Fruit fly (Drosophila melanogaster): ENCODE measurements around the gene Arr2.
A peak's percentile ranks its signal among the peaks of the same experiment; 100 is the strongest.

Gene Arr2

dm6 chr3L:8655217-8655896, 6.6 kb upstream of the Arr2 start (continued):
- TF ChIP-seq bcd (GFP tag; optimal IDR thresholded peaks at IDR 0.05): no peak
- TF ChIP-seq CG9932 (GFP tag; IDR thresholded peaks at IDR 0.05): peak; percentile 46; the same call in 1 of the 2 replicates
- no peak for TF ChIP-seq CG12155 (GFP tag; optimal IDR thresholded peaks at IDR 0.05)
- TF ChIP-seq CG13296 (GFP tag; optimal IDR thresholded peaks at IDR 0.05): no peak
- no peak for TF ChIP-seq p53 (GFP tag; optimal IDR thresholded peaks at IDR 0.05)
- no peak for TF ChIP-seq CG18764 (GFP tag; optimal IDR thresholded peaks at IDR 0.05)
- peak; percentile 10 for TF ChIP-seq mam (GFP tag; optimal IDR thresholded peaks at IDR 0.05)
- no peak for TF ChIP-seq CG17829 (tag; optimal IDR thresholded peaks at IDR 0.05)
- no peak for TF ChIP-seq CG18599 (GFP tag; optimal IDR thresholded peaks at IDR 0.05)
- TF ChIP-seq CG12219 (GFP tag; optimal IDR thresholded peaks at IDR 0.05): no peak
- TF ChIP-seq btn (GFP tag; optimal IDR thresholded peaks at IDR 0.05): no peak
- no peak for TF ChIP-seq eyg (GFP tag; optimal IDR thresholded peaks at IDR 0.05)
- TF ChIP-seq Hmr (GFP tag; optimal IDR thresholded peaks at IDR 0.05): no peak
- TF ChIP-seq Camta (GFP tag; optimal IDR thresholded peaks at IDR 0.05): no peak
- peak; percentile 35; the same call in 1 of the 2 replicates for TF ChIP-seq CG9215 (GFP tag; IDR thresholded peaks at IDR 0.05)
- no peak for TF ChIP-seq CG10979 (tag; optimal IDR thresholded peaks at IDR 0.05)
- TF ChIP-seq CG14710 (tag; optimal IDR thresholded peaks at IDR 0.05): no peak
- TF ChIP-seq Optix (GFP tag; IDR thresholded peaks at IDR 0.05): no peak
- TF ChIP-seq CG3281 (GFP tag; optimal IDR thresholded peaks at IDR 0.05): peak; percentile 22
- no peak for TF ChIP-seq grau (tag; optimal IDR thresholded peaks at IDR 0.05)
- TF ChIP-seq Hsf (GFP tag; optimal IDR thresholded peaks at IDR 0.05): no peak
- no peak for TF ChIP-seq CG2199 (GFP tag; IDR thresholded peaks at IDR 0.05)
- no peak for TF ChIP-seq insv (GFP tag; optimal IDR thresholded peaks at IDR 0.05)
- TF ChIP-seq CG15073 (GFP tag; optimal IDR thresholded peaks at IDR 0.05): no peak
- no peak for TF ChIP-seq Eip74EF (GFP tag; optimal IDR thresholded peaks at IDR 0.05)
- no peak for TF ChIP-seq CG10366 (GFP tag; IDR thresholded peaks at IDR 0.05)
- TF ChIP-seq CG6813 (GFP tag; optimal IDR thresholded peaks at IDR 0.05): no peak
- no peak for TF ChIP-seq CG9727 (GFP tag; optimal IDR thresholded peaks at IDR 0.05)
- no peak for TF ChIP-seq nom (GFP tag; optimal IDR thresholded peaks at IDR 0.05)
- TF ChIP-seq zfh1 (GFP tag; IDR thresholded peaks at IDR 0.05): no peak
- no peak for TF ChIP-seq CG13894 (tag; optimal IDR thresholded peaks at IDR 0.05)
- TF ChIP-seq Deaf1 (tag; optimal IDR thresholded peaks at IDR 0.05): no peak
- no peak for TF ChIP-seq Hr39 (optimal IDR thresholded peaks at IDR 0.05)
- no peak for TF ChIP-seq CG8359 (GFP tag; optimal IDR thresholded peaks at IDR 0.05; ENCODE audit: borderline replicate concordance)
- no peak for TF ChIP-seq Lpt (GFP tag; optimal IDR thresholded peaks at IDR 0.05)
- no peak for TF ChIP-seq CG11504 (tag; optimal IDR thresholded peaks at IDR 0.05)
- no peak for TF ChIP-seq slp2 (GFP tag; optimal IDR thresholded peaks at IDR 0.05)
- TF ChIP-seq Jarid2 (GFP tag; optimal IDR thresholded peaks at IDR 0.05): no peak
- TF ChIP-seq gsb-n (tag; optimal IDR thresholded peaks at IDR 0.05): no peak
- no peak for TF ChIP-seq CG10462 (GFP tag; optimal IDR thresholded peaks at IDR 0.05)
- no peak for TF ChIP-seq fd96Cb (tag; optimal IDR thresholded peaks at IDR 0.05)
- no peak for TF ChIP-seq CG1792 (GFP tag; optimal IDR thresholded peaks at IDR 0.05)
- TF ChIP-seq NfI (GFP tag; optimal IDR thresholded peaks at IDR 0.05): no peak
- no peak for TF ChIP-seq fd3F (GFP tag; optimal IDR thresholded peaks at IDR 0.05)
- no peak for TF ChIP-seq CG3838 (GFP tag; optimal IDR thresholded peaks at IDR 0.05)
- no peak for TF ChIP-seq Rx (GFP tag; IDR thresholded peaks at IDR 0.05)
- peak; percentile 33 for TF ChIP-seq zfh2 (GFP tag; optimal IDR thresholded peaks at IDR 0.05)
- TF ChIP-seq h (optimal IDR thresholded peaks at IDR 0.05): no peak
- TF ChIP-seq B-H1 (GFP tag; IDR thresholded peaks at IDR 0.05): no peak
- no peak for TF ChIP-seq CG10274 (GFP tag; optimal IDR thresholded peaks at IDR 0.05)
- no peak for TF ChIP-seq cwo (GFP tag; optimal IDR thresholded peaks at IDR 0.05)

Data from whole organism, embryonic.